Fruit fly (Drosophila melanogaster) whole organism, wandering third instar larva: Measurements from ENCODE around the gene shop.
A peak's percentile ranks its signal among the peaks of the same experiment; 100 is the strongest.

Experiments used
- Abd-B ChIP-seq: fragments of >200 bp; optimal IDR thresholded peaks from 2 replicates; lab custom pipeline; 2017; ENCODE audit warnings: missing biosample characterization, missing genetic modification characterization
- CG32264 ChIP-seq: fragments of 200-800 bp; sonication (Bioruptor generic); optimal IDR thresholded peaks from 2 replicates; lab custom pipeline; 2016; ENCODE audit warnings: missing biosample characterization, missing genetic modification characterization
- CG9705 ChIP-seq: fragments of 200-800 bp; sonication (Bioruptor generic); optimal IDR thresholded peaks from 2 replicates; lab custom pipeline; 2018; ENCODE audit warnings: missing biosample characterization, mild to moderate bottlenecking, missing genetic modification characterization
- CrebA ChIP-seq: fragments of 200-800 bp; sonication (Bioruptor generic); optimal IDR thresholded peaks from 2 replicates; lab custom pipeline; 2016; ENCODE audit warnings: missing biosample characterization, mild to moderate bottlenecking, missing genetic modification characterization, borderline replicate concordance
- Dfd ChIP-seq: fragments of >200 bp; optimal IDR thresholded peaks from 2 replicates; lab custom pipeline; 2017; ENCODE audit warnings: missing biosample characterization, missing genetic modification characterization
- Dif ChIP-seq: fragments of 200-275, 200-300 bp; sonication (Bioruptor generic); optimal IDR thresholded peaks from 2 replicates; lab custom pipeline; 2018; ENCODE audit warnings: missing biosample characterization, missing genetic modification characterization; ENCODE audit not compliant: partially characterized antibody
- HLH106 ChIP-seq: fragments of 200-800 bp; optimal IDR thresholded peaks from 3 replicates; lab custom pipeline; 2019; ENCODE audit warnings: missing biosample characterization, mild to moderate bottlenecking, missing genetic modification characterization, moderate library complexity
- Hnf4 ChIP-seq: fragments of 200-800 bp; sonication (Bioruptor generic); optimal IDR thresholded peaks from 2 replicates; lab custom pipeline; 2016; ENCODE audit warnings: missing biosample characterization, mild to moderate bottlenecking, missing genetic modification characterization
- Hr78 ChIP-seq: fragments of >200 bp; optimal IDR thresholded peaks from 2 replicates; lab custom pipeline; 2017; ENCODE audit warnings: missing biosample characterization, missing genetic modification characterization
- Mio ChIP-seq: sonication (Bioruptor generic); optimal IDR thresholded peaks from 2 replicates; lab custom pipeline; 2016; ENCODE audit warnings: missing biosample characterization, missing genetic modification characterization
- Myc ChIP-seq: fragments of >200 bp; optimal IDR thresholded peaks from 2 replicates; lab custom pipeline; 2017
- N ChIP-seq: fragments of >200 bp; optimal IDR thresholded peaks from 2 replicates; lab custom pipeline; 2018; ENCODE audit warnings: missing biosample characterization, missing external identifiers, missing genetic modification characterization
- Rel ChIP-seq, 2 experiments: fragments of 200-800 bp; sonication (Bioruptor generic) in 1 of 2; optimal IDR thresholded peaks; 2 replicates in 1 of 2; 3 replicates in 1 of 2; lab custom pipeline; 2016 to 2019; ENCODE audit warnings: mild to moderate bottlenecking in 2 of 2, missing biosample characterization in 2 of 2, missing genetic modification characterization in 2 of 2, moderate library complexity in 1 of 2
- Sp1 ChIP-seq: fragments of 200-800 bp; sonication (Bioruptor generic); optimal IDR thresholded peaks from 3 replicates; lab custom pipeline; 2019; ENCODE audit warnings: missing biosample characterization, mild to moderate bottlenecking, missing genetic modification characterization, moderate library complexity
- Vsx2 ChIP-seq: fragments of 200-300, 225-300 bp; sonication (Bioruptor generic); optimal IDR thresholded peaks from 2 replicates; lab custom pipeline; 2018; ENCODE audit warnings: missing biosample characterization, missing genetic modification characterization; ENCODE audit not compliant: partially characterized antibody
- br ChIP-seq: fragments of 200-800 bp; sonication (Bioruptor generic); optimal IDR thresholded peaks from 2 replicates; lab custom pipeline; 2016; ENCODE audit warnings: missing biosample characterization, missing genetic modification characterization
- dl ChIP-seq, 2 experiments: fragments of 175-275, 200-275 bp in 1 of 2; fragments of 200-275 bp in 1 of 2; sonication (Bioruptor generic); optimal IDR thresholded peaks; lab custom pipeline; 2018; ENCODE audit warnings: mild to moderate bottlenecking in 2 of 2, missing biosample characterization in 2 of 2, missing genetic modification characterization in 2 of 2, moderate library complexity in 2 of 2; ENCODE audit not compliant: partially characterized antibody in 2 of 2, insufficient read depth in 1 of 2
- dmrt93B ChIP-seq: fragments of 200-800 bp; sonication (Bioruptor generic); optimal IDR thresholded peaks from 2 replicates; lab custom pipeline; 2018; ENCODE audit warnings: missing biosample characterization, mild to moderate bottlenecking, missing genetic modification characterization
- ey ChIP-seq: fragments of 200-800 bp; sonication (Bioruptor generic); optimal IDR thresholded peaks from 2 replicates; lab custom pipeline; 2016; ENCODE audit warnings: missing biosample characterization, missing genetic modification characterization
- foxo ChIP-seq, 2 experiments: fragments of 200-800 bp; sonication (Bioruptor generic); optimal IDR thresholded peaks; 2 replicates in 1 of 2; 3 replicates in 1 of 2; lab custom pipeline; 2016 to 2017; ENCODE audit warnings: missing biosample characterization in 2 of 2, missing genetic modification characterization in 2 of 2
- fru ChIP-seq: fragments of 200-800 bp; sonication (Bioruptor generic); optimal IDR thresholded peaks from 3 replicates; lab custom pipeline; 2016; ENCODE audit warnings: missing biosample characterization, mild to moderate bottlenecking, missing genetic modification characterization
- h ChIP-seq: fragments of 200-800 bp; sonication (Bioruptor generic); optimal IDR thresholded peaks from 3 replicates; lab custom pipeline; 2016; ENCODE audit warnings: missing biosample characterization, mild to moderate bottlenecking, missing genetic modification characterization
- jim ChIP-seq: fragments of 175-275, 200-325 bp; sonication (Bioruptor generic); optimal IDR thresholded peaks from 2 replicates; lab custom pipeline; 2016; ENCODE audit warnings: missing biosample characterization, mild to moderate bottlenecking, missing genetic modification characterization
- lola ChIP-seq: fragments of >200 bp; optimal IDR thresholded peaks from 2 replicates; lab custom pipeline; 2017; ENCODE audit warnings: missing biosample characterization, missing genetic modification characterization
- psq ChIP-seq: fragments of 200-800 bp; sonication (Bioruptor generic); optimal IDR thresholded peaks from 3 replicates; lab custom pipeline; 2017; ENCODE audit warnings: missing biosample characterization, mild to moderate bottlenecking, missing genetic modification characterization, moderate library complexity
- rgr ChIP-seq: fragments of 200-800 bp; sonication (Bioruptor generic); optimal IDR thresholded peaks from 3 replicates; lab custom pipeline; 2016; ENCODE audit warnings: missing biosample characterization, mild to moderate bottlenecking, missing genetic modification characterization
- sage ChIP-seq: fragments of 200-800 bp; sonication (Bioruptor generic); optimal IDR thresholded peaks from 2 replicates; lab custom pipeline; 2016; ENCODE audit warnings: missing biosample characterization, mild to moderate bottlenecking, missing genetic modification characterization
- sv ChIP-seq: fragments of 200-800 bp; sonication (Bioruptor generic); optimal IDR thresholded peaks from 3 replicates; lab custom pipeline; 2016; ENCODE audit warnings: missing biosample characterization, missing genetic modification characterization
- tai ChIP-seq: sonication (Bioruptor generic); optimal IDR thresholded peaks from 2 replicates; lab custom pipeline; 2016; ENCODE audit warnings: missing biosample characterization, missing genetic modification characterization
- usp ChIP-seq: fragments of >200 bp; optimal IDR thresholded peaks from 2 replicates; lab custom pipeline; 2017; ENCODE audit warnings: missing biosample characterization, missing genetic modification characterization
- woc ChIP-seq: sonication (Bioruptor generic); optimal IDR thresholded peaks from 2 replicates; lab custom pipeline; 2016; ENCODE audit warnings: missing biosample characterization, mild to moderate bottlenecking, missing genetic modification characterization

Gene shop

DNA sequence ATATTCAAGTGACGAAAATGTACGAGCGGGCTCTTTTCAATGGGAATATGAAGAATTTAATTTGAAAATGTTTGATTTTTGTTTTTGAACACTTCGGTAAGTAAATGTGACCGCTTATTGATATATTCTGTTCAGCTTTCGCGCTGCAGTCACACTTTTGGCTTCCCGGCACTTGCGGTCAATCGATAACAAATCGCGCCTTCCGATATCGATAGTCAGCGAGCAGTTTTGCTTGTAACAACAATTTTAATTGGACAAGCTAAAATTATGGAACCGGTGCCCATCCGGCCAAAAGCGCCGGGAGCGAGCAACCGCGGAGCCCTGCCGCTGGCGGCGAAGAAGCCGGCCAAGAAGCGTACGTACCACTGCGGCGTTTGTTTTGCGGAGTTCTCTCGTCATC is 18.0 kb downstream of the shop start, which contains the start of gene CG7101:
Gene CG7101, plus strand, starts transcription at position 196 of the 400 bp plus-strand sequence.
- TF ChIP-seq woc (GFP tag; lab: Kevin White, UChicago), result no peak
- no peak for TF ChIP-seq HLH106 (tag; lab: Kevin White, UChicago)
- TF ChIP-seq N (GFP tag; lab: Kevin White, UChicago), result no peak
- no peak for TF ChIP-seq rgr (GFP tag; lab: Kevin White, UChicago)
- TF ChIP-seq h (GFP tag; lab: Kevin White, UChicago), result no peak
- TF ChIP-seq jim (GFP tag; lab: Kevin White, UChicago), result no peak
- no peak for TF ChIP-seq Abd-B (GFP tag; lab: Kevin White, UChicago)
- TF ChIP-seq fru (GFP tag; lab: Kevin White, UChicago), result no peak
- TF ChIP-seq Hnf4 (GFP tag; lab: Kevin White, UChicago), result no peak
- TF ChIP-seq sv, result no peak
- no peak for TF ChIP-seq usp
- no peak for TF ChIP-seq CG32264 (GFP tag; lab: Kevin White, UChicago)
- TF ChIP-seq Myc, result no peak
- TF ChIP-seq dmrt93B (GFP tag; lab: Kevin White, UChicago), result no peak
- no peak for TF ChIP-seq CrebA (GFP tag; lab: Kevin White, UChicago)
- no peak for TF ChIP-seq dl (GFP tag; optimal IDR thresholded peaks at IDR 0.05; lab: Kevin White, UChicago; ENCODE audit: insufficient read depth in 1 of 2, partially characterized antibody in 2 of 2)
- TF ChIP-seq, all 38 proteins: peak for 0

DNA sequence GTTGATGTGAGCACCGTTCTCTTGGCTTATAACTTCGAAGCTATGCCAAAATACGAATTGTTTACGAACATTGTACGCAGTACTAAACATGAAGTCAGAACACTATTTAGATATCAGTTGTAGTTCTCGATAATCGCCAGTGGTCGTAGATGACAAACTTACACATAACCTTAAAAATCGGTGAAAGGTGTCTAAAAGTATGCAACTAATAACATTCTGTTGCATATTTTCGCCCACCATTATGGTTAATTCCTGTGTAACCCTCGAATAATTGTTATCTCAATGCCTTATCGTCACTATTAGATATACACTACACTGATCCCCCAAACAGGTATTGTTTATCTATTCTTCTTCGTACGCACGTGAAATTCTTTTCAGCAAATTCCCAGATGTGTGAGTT is 33.4 kb downstream of the shop start:
- TF ChIP-seq Dfd (GFP tag; lab: Kevin White, UChicago) (no peak), ey (GFP tag; lab: Kevin White, UChicago) (no peak), woc (GFP tag; lab: Kevin White, UChicago) (no peak)

DNA sequence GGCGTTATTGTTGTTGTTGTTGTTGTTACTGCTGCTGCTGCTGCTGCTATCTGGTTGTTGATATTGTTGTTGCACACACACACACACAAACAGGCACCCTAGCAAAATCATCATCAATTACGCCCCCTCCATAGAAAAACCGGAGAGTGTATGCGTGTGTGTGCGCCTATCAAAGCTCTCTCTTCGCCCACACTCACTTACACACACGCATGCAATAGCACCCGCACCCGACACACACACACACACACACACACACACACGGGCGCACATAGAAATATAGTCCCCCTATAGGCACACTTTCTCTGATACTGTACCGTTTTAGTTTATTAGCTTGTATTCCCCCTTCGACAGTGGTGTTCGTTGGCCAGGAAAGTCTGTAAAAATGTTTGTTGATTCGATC is 34.0 kb downstream of the shop start:
- TF ChIP-seq lola (GFP tag; lab: Kevin White, UChicago) (no peak), Dfd (GFP tag; lab: Kevin White, UChicago) (peak; percentile 75)

DNA sequence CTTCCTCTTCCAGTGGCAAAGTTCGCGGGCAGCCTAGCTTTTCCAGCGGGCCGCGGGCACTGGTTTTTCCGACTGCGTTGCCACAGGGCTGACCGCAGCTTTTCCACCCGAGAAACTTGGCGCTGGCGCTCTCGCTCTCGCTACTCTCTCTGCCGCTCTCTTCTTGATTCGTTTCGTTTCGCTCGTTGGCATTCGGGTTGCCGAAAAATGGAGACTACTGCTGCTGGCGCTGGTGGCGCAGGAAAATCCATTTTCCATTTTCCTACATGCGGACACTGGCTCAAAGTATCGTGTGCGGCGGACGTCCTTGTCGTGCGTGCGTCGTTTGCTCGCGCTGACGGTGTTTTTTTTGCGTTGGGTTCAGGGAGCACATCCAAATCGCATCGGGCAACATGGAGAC is 35.3 kb downstream of the shop start, which contains the start of gene CG42450:
Gene CG42450, plus strand, starts transcription at position 249 of the 400 bp plus-strand sequence.
- no peak for TF ChIP-seq Sp1 (GFP tag; lab: Kevin White, UChicago)
- TF ChIP-seq foxo (GFP tag; optimal IDR thresholded peaks at IDR 0.05; lab: Kevin White, UChicago), result no peak
- no peak for TF ChIP-seq Hr78
- TF ChIP-seq Abd-B (GFP tag; lab: Kevin White, UChicago), result no peak
- no peak for TF ChIP-seq sage
- no peak for TF ChIP-seq Mio (GFP tag; lab: Kevin White, UChicago)
- TF ChIP-seq lola (GFP tag; lab: Kevin White, UChicago), result no peak
- TF ChIP-seq CG32264 (GFP tag; lab: Kevin White, UChicago), result no peak
- no peak for TF ChIP-seq Rel (GFP tag; optimal IDR thresholded peaks at IDR 0.05; lab: Kevin White, UChicago)
- no peak for TF ChIP-seq Rel (tag; optimal IDR thresholded peaks at IDR 0.05; lab: Kevin White, UChicago)
- no peak for TF ChIP-seq h (GFP tag; lab: Kevin White, UChicago)
- TF ChIP-seq br (GFP tag; lab: Kevin White, UChicago), result no peak
- no peak for TF ChIP-seq Vsx2 (GFP tag; lab: Kevin White, UChicago)
- TF ChIP-seq psq (GFP tag; lab: Kevin White, UChicago), result no peak
- TF ChIP-seq dmrt93B (GFP tag; lab: Kevin White, UChicago), result no peak
- no peak for TF ChIP-seq fru (GFP tag; lab: Kevin White, UChicago)

DNA sequence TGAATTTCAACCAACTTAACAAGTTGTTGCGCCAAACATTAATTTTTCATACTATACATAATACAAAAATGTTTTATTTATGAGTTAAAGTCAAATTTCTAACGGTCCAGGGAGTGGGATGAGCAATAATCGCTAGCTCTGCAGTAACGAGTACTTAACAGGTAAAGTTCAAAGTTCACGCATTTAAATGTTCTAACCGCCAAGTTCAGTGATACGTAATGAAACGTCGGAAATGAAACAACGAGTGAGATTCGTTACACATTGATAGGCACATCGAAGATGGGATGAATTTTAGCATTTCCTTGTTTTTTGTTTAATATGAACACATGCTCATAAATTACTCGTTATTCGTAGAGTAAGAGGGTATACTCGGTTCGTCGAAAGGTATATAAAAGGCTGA is 36.3 kb downstream of the shop start:
- TF ChIP-seq CG9705 (no peak), lola (GFP tag; lab: Kevin White, UChicago) (no peak)
- TF ChIP-seq, all 38 proteins: peak for 0

DNA sequence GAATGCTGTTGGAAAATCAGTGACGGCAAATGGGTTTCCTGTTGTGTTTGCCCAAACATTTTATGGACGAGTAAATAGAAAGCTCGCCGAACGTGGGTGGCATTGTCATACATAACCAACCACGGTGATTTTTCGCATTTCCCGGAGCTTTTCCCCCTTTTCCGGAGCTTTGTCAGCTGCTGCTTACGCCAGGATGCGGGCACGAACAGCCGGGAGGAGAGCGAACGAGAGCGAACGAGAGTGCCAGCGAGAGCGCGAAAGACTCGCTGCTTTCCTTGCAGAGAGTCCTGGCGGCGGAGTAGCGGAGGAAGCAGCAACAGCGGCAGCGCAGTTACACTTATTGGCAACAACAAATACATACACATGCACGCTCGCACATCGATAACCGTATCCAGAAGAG is 42.0 kb downstream of the shop start, which contains the start of gene CG7058:
Gene CG7058, plus strand, starts transcription at position 330 of the 400 bp plus-strand sequence.
- TF ChIP-seq sage, result no peak
- TF ChIP-seq N (GFP tag; lab: Kevin White, UChicago), result no peak
- no peak for TF ChIP-seq psq (GFP tag; lab: Kevin White, UChicago)
- TF ChIP-seq jim (GFP tag; lab: Kevin White, UChicago), result no peak
- TF ChIP-seq Vsx2 (GFP tag; lab: Kevin White, UChicago), result no peak
- TF ChIP-seq CG9705, result no peak
- no peak for TF ChIP-seq Sp1 (GFP tag; lab: Kevin White, UChicago)
- TF ChIP-seq CrebA (GFP tag; lab: Kevin White, UChicago), result no peak
- no peak for TF ChIP-seq ey (GFP tag; lab: Kevin White, UChicago)
- no peak for TF ChIP-seq Dif (GFP tag; lab: Kevin White, UChicago)
- TF ChIP-seq Abd-B (GFP tag; lab: Kevin White, UChicago), result no peak
- TF ChIP-seq foxo (GFP tag; optimal IDR thresholded peaks at IDR 0.05; lab: Kevin White, UChicago), result no peak
- TF ChIP-seq tai (GFP tag; lab: Kevin White, UChicago), result no peak
- no peak for TF ChIP-seq rgr (GFP tag; lab: Kevin White, UChicago)
- TF ChIP-seq dl (GFP tag; optimal IDR thresholded peaks at IDR 0.05; lab: Kevin White, UChicago; ENCODE audit: insufficient read depth in 1 of 2, partially characterized antibody in 2 of 2), result no peak
- no peak for TF ChIP-seq lola (GFP tag; lab: Kevin White, UChicago)
